Worm (Caenorhabditis elegans) whole organism, L1 larva: ENCODE measurements around the gene ZK669.5.

Experiments
- ceh-82 ChIP-seq, 3 experiments: fragments of 150-350 bp in 1 of 3; sonication (generic microtip) in 2 of 3; optimal IDR thresholded peaks; 2 replicates each; lab custom pipeline; 2014 to 2017; ENCODE audit warnings: missing biosample characterization in 3 of 3, missing genetic modification characterization in 3 of 3
- lir-3 ChIP-seq: sonication (generic microtip); optimal IDR thresholded peaks from 2 replicates; lab custom pipeline; 2016; ENCODE audit warnings: mild to moderate bottlenecking, missing genetic modification characterization, moderate library complexity, missing compliant biosample characterization; ENCODE audit not compliant: poor library complexity
- mab-9 ChIP-seq: fragments of 200-800 bp; sonication (Bioruptor generic); IDR thresholded peaks from 2 replicates; pipeline ENCODE4 v1.3.6; 2022; ENCODE audit warnings: missing genetic modification reagents, missing genetic modification characterization, missing compliant biosample characterization
- nhr-11 ChIP-seq: fragments of 150-350 bp; optimal IDR thresholded peaks from 2 replicates; lab custom pipeline; 2014; ENCODE audit warnings: missing biosample characterization, missing genetic modification characterization
- nhr-237 ChIP-seq: fragments of 150-350 bp; optimal IDR thresholded peaks from 2 replicates; lab custom pipeline; 2014; ENCODE audit warnings: missing biosample characterization, missing genetic modification characterization
- pag-3 ChIP-seq: sonication (generic microtip); optimal IDR thresholded peaks from 2 replicates; lab custom pipeline; 2017; ENCODE audit warnings: missing genetic modification characterization, mild to moderate bottlenecking, missing compliant biosample characterization, antibody characterized with exemption, borderline replicate concordance; ENCODE audit not compliant: insufficient read depth
- ztf-11 ChIP-seq, 2 experiments: sonication (generic microtip); optimal IDR thresholded peaks; 2 replicates each; lab custom pipeline; 2016 to 2017; ENCODE audit warnings: missing genetic modification characterization in 2 of 2, missing biosample characterization in 1 of 2, missing compliant biosample characterization in 1 of 2

DNA sequence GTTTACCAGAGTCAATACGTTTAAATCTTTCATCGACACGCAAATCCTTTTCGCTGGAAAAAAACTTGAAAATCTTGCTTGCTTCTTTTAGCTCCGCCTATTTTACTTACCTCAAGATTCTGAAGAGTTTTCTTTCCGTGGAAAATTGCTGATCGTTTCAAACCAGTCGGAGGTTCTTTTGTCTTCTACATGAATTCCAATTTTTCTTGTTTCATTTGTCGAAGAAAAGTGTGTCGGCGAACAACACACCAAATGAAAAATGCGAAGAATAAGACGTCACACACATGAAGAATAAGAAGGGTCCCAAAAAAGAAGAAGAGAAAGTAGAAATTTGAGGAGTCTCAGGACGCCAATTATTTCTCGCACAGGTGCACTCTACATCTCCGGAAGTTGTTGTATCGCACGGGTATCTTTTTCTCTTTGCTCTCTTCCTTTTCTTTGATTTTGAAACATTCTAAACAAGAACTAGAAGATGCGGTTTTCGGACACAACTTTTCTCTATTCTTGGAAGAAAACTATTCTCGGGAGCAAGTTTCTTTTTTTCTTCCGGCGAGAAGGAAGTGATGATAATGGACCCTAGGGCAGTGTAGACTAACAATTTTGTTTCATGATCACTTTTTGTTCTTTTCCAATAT is 27.6 kb upstream of the ZK669.5 start:
- TF ChIP-seq ceh-82 (tag; optimal IDR thresholded peaks at IDR 0.05; lab: Kevin White, UChicago) = no peak
- TF ChIP-seq ztf-11 (tag; optimal IDR thresholded peaks at IDR 0.05; lab: Kevin White, UChicago) = no peak
- no peak for TF ChIP-seq nhr-11 (tag; lab: Kevin White, UChicago)
- no peak for TF ChIP-seq lir-3 (tag; lab: Kevin White, UChicago)
- TF ChIP-seq nhr-237 (tag; lab: Kevin White, UChicago) = no peak
- TF ChIP-seq pag-3 (tag; lab: Kevin White, UChicago) = no peak
- no peak for TF ChIP-seq mab-9 (GFP tag; lab: Robert Waterston, UW)
